Worm (Caenorhabditis elegans): ENCODE measurements around the gene ssu-1.

ssu-1 gene

DNA sequence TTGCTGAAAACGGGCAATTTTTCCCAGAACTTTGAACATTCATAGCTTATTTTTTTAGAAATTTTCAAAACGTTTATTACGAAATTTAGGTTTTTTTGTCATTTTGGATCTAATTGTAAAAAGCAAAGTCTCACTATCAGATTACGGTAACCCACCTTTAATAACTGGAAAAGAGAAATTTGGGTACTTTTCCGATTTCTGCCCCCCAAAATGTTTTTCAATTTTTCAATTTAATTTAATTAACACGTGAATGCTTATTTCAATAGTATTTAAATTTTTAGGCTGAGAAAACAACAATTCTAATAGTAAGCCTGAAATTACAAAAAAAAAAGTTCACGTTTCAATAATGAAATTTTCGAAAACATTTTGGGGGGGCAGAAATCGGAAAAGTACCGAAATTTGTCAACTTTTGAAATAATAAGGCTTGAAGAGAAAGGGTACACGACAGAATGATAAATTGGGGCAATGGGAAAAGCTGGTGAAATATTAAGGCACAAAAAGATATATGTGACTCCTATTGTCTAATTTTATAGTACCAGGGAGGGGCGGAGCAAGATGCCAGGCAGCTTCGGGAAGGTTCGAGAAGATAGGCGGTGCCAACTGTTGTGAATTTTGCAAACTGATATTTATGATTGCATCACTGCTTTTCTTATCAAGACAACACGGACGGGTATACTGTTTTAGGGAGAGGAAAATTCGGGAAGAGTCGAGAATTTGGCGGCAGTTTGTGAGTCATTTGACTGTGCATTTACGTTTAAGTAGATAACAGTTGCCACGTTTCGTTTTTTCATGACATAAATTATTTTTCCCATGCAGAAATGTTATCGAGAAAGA, 31.2 kb upstream of the ssu-1 start, which contains the start of gene F19B2.5 (continued):
- TF ChIP-seq ceh-44 (GFP tag; IDR thresholded peaks at IDR 0.05): no peak
- peak; percentile 97 for TF ChIP-seq php-3 (GFP tag; IDR thresholded peaks at IDR 0.05)
- no peak for TF ChIP-seq R02D3.7 (tag; optimal IDR thresholded peaks at IDR 0.05)
- TF ChIP-seq ctbp-1 (GFP tag; IDR thresholded peaks at IDR 0.05): no peak
- TF ChIP-seq daf-12 (tag; optimal IDR thresholded peaks at IDR 0.05): no peak
- TF ChIP-seq ceh-82 (tag; optimal IDR thresholded peaks at IDR 0.05): no peak
- no peak for TF ChIP-seq ztf-11 (tag; optimal IDR thresholded peaks at IDR 0.05)
- TF ChIP-seq mdt-29 (GFP tag; IDR thresholded peaks at IDR 0.05): peak; percentile 100
- no peak for TF ChIP-seq arid-1 (GFP tag; conservative IDR thresholded peaks at IDR 0.05)
- peak; percentile 25 for TF ChIP-seq ztf-7 (tag; optimal IDR thresholded peaks at IDR 0.05)
- peak; percentile 33 to 48 for TF ChIP-seq hif-1 (tag; optimal IDR thresholded peaks at IDR 0.05)
- peak; percentile 26 for TF ChIP-seq dpl-1 (GFP tag; optimal IDR thresholded peaks at IDR 0.05)
- TF ChIP-seq ces-1 (GFP tag; optimal IDR thresholded peaks at IDR 0.05): no peak
- TF ChIP-seq daf-19 (GFP tag; conservative IDR thresholded peaks at IDR 0.05): no peak
- peak; percentile 88 for TF ChIP-seq ama-1 (optimal IDR thresholded peaks at IDR 0.05)
- no peak for TF ChIP-seq ZK337.2 (GFP tag; IDR thresholded peaks at IDR 0.05)
- TF ChIP-seq F49E8.2 (tag; optimal IDR thresholded peaks at IDR 0.05; ENCODE audit: borderline replicate concordance): no peak
- peak; percentile 83 for TF ChIP-seq dmd-6 (GFP tag; IDR thresholded peaks at IDR 0.05)
- TF ChIP-seq egl-27 (tag; optimal IDR thresholded peaks at IDR 0.05): no peak
- no peak for TF ChIP-seq nhr-10 (tag; optimal IDR thresholded peaks at IDR 0.05)
- peak; percentile 73; the same call in 1 of the 2 replicates for TF ChIP-seq zfp-3 (GFP tag; conservative IDR thresholded peaks at IDR 0.05)
- no peak for TF ChIP-seq nhr-25 (tag; optimal IDR thresholded peaks at IDR 0.05; ENCODE audit: borderline replicate concordance, insufficient read depth)
- peak; percentile 79 for TF ChIP-seq nhr-48 (tag; optimal IDR thresholded peaks at IDR 0.05)
- TF ChIP-seq pha-4 (GFP tag; IDR thresholded peaks at IDR 0.05): 0 out of 2 replicates have a peak, but pooled peaks have one; percentile 50
- no peak for TF ChIP-seq pha-4 (tag; optimal IDR thresholded peaks at IDR 0.05)
- TF ChIP-seq sdz-12 (GFP tag; optimal IDR thresholded peaks at IDR 0.05): no peak
- TF ChIP-seq dve-1 (tag; optimal IDR thresholded peaks at IDR 0.05; ENCODE audit: insufficient read depth): peak; percentile 97
- TF ChIP-seq mxl-3 (GFP tag; optimal IDR thresholded peaks at IDR 0.05): no peak
- no peak for TF ChIP-seq F26F4.8 (GFP tag; conservative IDR thresholded peaks at IDR 0.05)
- TF ChIP-seq ceh-62 (tag; optimal IDR thresholded peaks at IDR 0.05): no peak
- 0 out of 2 replicates have a peak, but pooled peaks have one; percentile 13 for TF ChIP-seq madf-9 (GFP tag; conservative IDR thresholded peaks at IDR 0.05)
- no peak for TF ChIP-seq nhr-76 (tag; optimal IDR thresholded peaks at IDR 0.05)
- no peak for TF ChIP-seq skn-1 (tag; optimal IDR thresholded peaks at IDR 0.05)
- no peak for TF ChIP-seq aly-2 (tag; optimal IDR thresholded peaks at IDR 0.05)
- TF ChIP-seq T20F7.1 (GFP tag; optimal IDR thresholded peaks at IDR 0.05): peak; percentile 49
- no peak; the same call in none of the 2 replicates for TF ChIP-seq set-16 (GFP tag; IDR thresholded peaks at IDR 0.05)
- TF ChIP-seq Y5F2A.4 (GFP tag; optimal IDR thresholded peaks at IDR 0.05): no peak
- no peak for TF ChIP-seq cey-2 (tag; optimal IDR thresholded peaks at IDR 0.05; ENCODE audit: borderline replicate concordance, insufficient read depth)
- no peak for TF ChIP-seq unc-62 (GFP tag; optimal IDR thresholded peaks at IDR 0.05 in 1 of 2)
- no peak for TF ChIP-seq unc-62 (tag; optimal IDR thresholded peaks at IDR 0.05)
- TF ChIP-seq zip-2 (tag; optimal IDR thresholded peaks at IDR 0.05): no peak
- no peak for TF ChIP-seq D1046.2 (GFP tag; IDR thresholded peaks at IDR 0.05)
- TF ChIP-seq unc-130 (GFP tag; optimal IDR thresholded peaks at IDR 0.05): no peak
- TF ChIP-seq daf-8 (GFP tag; IDR thresholded peaks at IDR 0.05): no peak
- no peak for TF ChIP-seq mxl-2 (GFP tag; conservative IDR thresholded peaks at IDR 0.05)
- TF ChIP-seq lin-39 (tag; optimal IDR thresholded peaks at IDR 0.05): no peak
- TF ChIP-seq lir-3 (tag; optimal IDR thresholded peaks at IDR 0.05): no peak
- TF ChIP-seq gei-8 (GFP tag; optimal IDR thresholded peaks at IDR 0.05): peak; percentile 60
- TF ChIP-seq duxl-1 (tag; optimal IDR thresholded peaks at IDR 0.05; ENCODE audit: poor library complexity): no peak

All from whole organism, L4 larva.